Fruit fly (Drosophila melanogaster) whole organism, embryonic: ENCODE data around the gene tai.

Source experiments
- Bdp1 ChIP-seq: fragments of 200-800 bp; sonication (Bioruptor generic); optimal IDR thresholded peaks from 3 replicates; lab custom pipeline; 2016; ENCODE audit warnings: missing biosample characterization, missing genetic modification characterization
- CG10267 ChIP-seq: fragments of 200-800 bp; sonication (Bioruptor generic); optimal IDR thresholded peaks from 2 replicates; lab custom pipeline; 2018; ENCODE audit warnings: missing biosample characterization, mild to moderate bottlenecking, missing genetic modification characterization, moderate library complexity
- CG10431 ChIP-seq: fragments of 200-800 bp; sonication (Bioruptor generic); optimal IDR thresholded peaks from 3 replicates; lab custom pipeline; 2018; ENCODE audit warnings: missing biosample characterization, mild to moderate bottlenecking, missing genetic modification characterization
- CG10654 ChIP-seq: fragments of 200-800 bp; sonication (Bioruptor generic); optimal IDR thresholded peaks from 2 replicates; lab custom pipeline; 2016; ENCODE audit warnings: missing biosample characterization, missing genetic modification characterization
- CG12155 ChIP-seq: fragments of 200-800 bp; sonication (Bioruptor generic); optimal IDR thresholded peaks from 3 replicates; lab custom pipeline; 2016; ENCODE audit warnings: missing biosample characterization, missing genetic modification characterization
- CG12219 ChIP-seq: fragments of 200-800 bp; sonication (Bioruptor generic); optimal IDR thresholded peaks from 3 replicates; lab custom pipeline; 2018; ENCODE audit warnings: missing biosample characterization, mild to moderate bottlenecking, missing genetic modification characterization
- CG13287 ChIP-seq: fragments of 200-800 bp; sonication (Bioruptor generic); IDR thresholded peaks from 2 replicates; pipeline ENCODE4 v1.3.6; 2022; ENCODE audit warnings: missing biosample characterization, missing genetic modification characterization; ENCODE audit not compliant: partially characterized antibody
- CG13894 ChIP-seq: fragments of 200-800 bp; sonication (Bioruptor generic); optimal IDR thresholded peaks from 3 replicates; lab custom pipeline; 2018; ENCODE audit warnings: missing biosample characterization, mild to moderate bottlenecking, missing genetic modification characterization, moderate library complexity
- CG14441 ChIP-seq: fragments of 200-800 bp; sonication (Bioruptor generic); IDR thresholded peaks from 2 replicates; pipeline ENCODE4 v1.3.6; 2022; ENCODE audit warnings: missing biosample characterization, missing genetic modification characterization
- CG1602 ChIP-seq: fragments of 200-800 bp; sonication (Bioruptor generic); optimal IDR thresholded peaks from 3 replicates; lab custom pipeline; 2016; ENCODE audit warnings: missing biosample characterization, missing genetic modification characterization
- CG16815 ChIP-seq: fragments of 200-800 bp; sonication (Bioruptor generic); optimal IDR thresholded peaks from 3 replicates; lab custom pipeline; 2017; ENCODE audit warnings: missing biosample characterization, mild to moderate bottlenecking, missing genetic modification characterization
- CG17359 ChIP-seq: fragments of 200-800 bp; sonication (Bioruptor generic); optimal IDR thresholded peaks from 3 replicates; lab custom pipeline; 2018; ENCODE audit warnings: missing biosample characterization, mild to moderate bottlenecking, missing genetic modification characterization, moderate library complexity
- CG17912 ChIP-seq: fragments of 200-800 bp; sonication (Bioruptor generic); optimal IDR thresholded peaks from 2 replicates; lab custom pipeline; 2018; ENCODE audit warnings: missing biosample characterization, mild to moderate bottlenecking, missing genetic modification characterization
- CG2120 ChIP-seq: fragments of 200-800 bp; sonication (Bioruptor generic); optimal IDR thresholded peaks from 3 replicates; lab custom pipeline; 2016; ENCODE audit warnings: missing biosample characterization, missing genetic modification characterization
- CG3065 ChIP-seq: fragments of 200-800 bp; sonication (Bioruptor generic); optimal IDR thresholded peaks from 2 replicates; lab custom pipeline; 2016; ENCODE audit warnings: missing biosample characterization, missing genetic modification characterization
- CG31365 ChIP-seq: fragments of 200-800 bp; sonication (Bioruptor generic); optimal IDR thresholded peaks from 2 replicates; lab custom pipeline; 2018; ENCODE audit warnings: missing biosample characterization, mild to moderate bottlenecking, missing genetic modification characterization
- CG3847 ChIP-seq: fragments of 200-800 bp; sonication (Bioruptor generic); IDR thresholded peaks from 2 replicates; pipeline ENCODE4 v1.3.6; 2022; ENCODE audit warnings: missing biosample characterization, missing genetic modification characterization
- CG3995 ChIP-seq: fragments of 200-800 bp; sonication (Bioruptor generic); optimal IDR thresholded peaks from 3 replicates; lab custom pipeline; 2016; ENCODE audit warnings: missing biosample characterization, missing genetic modification characterization
- CG4404 ChIP-seq: fragments of 200-800 bp; sonication (Bioruptor generic); IDR thresholded peaks from 2 replicates; pipeline ENCODE4 v1.3.6; 2022; ENCODE audit warnings: missing biosample characterization, missing genetic modification characterization
- CG6254 ChIP-seq: fragments of 200-800 bp; sonication (Bioruptor generic); optimal IDR thresholded peaks from 3 replicates; lab custom pipeline; 2017; ENCODE audit warnings: mild to moderate bottlenecking, missing biosample characterization, missing genetic modification reagents, missing genetic modification characterization
- CG7372 ChIP-seq: fragments of 200-800 bp; sonication (Bioruptor generic); IDR thresholded peaks from 2 replicates; pipeline ENCODE4 v1.3.6; 2022; ENCODE audit warnings: missing biosample characterization, missing genetic modification characterization
- CG7963 ChIP-seq: fragments of 200-800 bp; sonication (Bioruptor generic); IDR thresholded peaks from 3 replicates; pipeline ENCODE4 v1.3.6; 2022; ENCODE audit warnings: missing biosample characterization, missing genetic modification characterization; ENCODE audit not compliant: partially characterized antibody
- CG9727 ChIP-seq: fragments of 200-800 bp; sonication (Bioruptor generic); optimal IDR thresholded peaks from 3 replicates; lab custom pipeline; 2017; ENCODE audit warnings: missing biosample characterization, mild to moderate bottlenecking, missing genetic modification characterization
- Dad ChIP-seq: fragments of 200-800 bp; sonication (Bioruptor generic); optimal IDR thresholded peaks from 3 replicates; lab custom pipeline; 2016; ENCODE audit warnings: missing biosample characterization, missing genetic modification characterization
- ERR ChIP-seq: fragments of 200-800 bp; sonication (Bioruptor generic); optimal IDR thresholded peaks from 2 replicates; lab custom pipeline; 2016; ENCODE audit warnings: missing biosample characterization, missing genetic modification characterization
- Ets65A ChIP-seq: fragments of 200-800 bp; sonication (Bioruptor generic); peaks from one replicate; lab custom pipeline; 2016; ENCODE audit warnings: missing biosample characterization, missing genetic modification characterization
- H2.0 ChIP-seq: fragments of 200-800 bp; sonication (Bioruptor generic); IDR thresholded peaks from 2 replicates; pipeline ENCODE4 v1.3.6; 2022; ENCODE audit warnings: missing biosample characterization, missing genetic modification characterization
- HLH4C ChIP-seq: fragments of 200-800 bp; sonication (Bioruptor generic); IDR thresholded peaks from 3 replicates; pipeline ENCODE4 v1.3.6; 2022; ENCODE audit warnings: missing biosample characterization, missing genetic modification characterization; ENCODE audit not compliant: partially characterized antibody
- Hr3 ChIP-seq: fragments of 200-800 bp; sonication (Bioruptor generic); optimal IDR thresholded peaks from 3 replicates; lab custom pipeline; 2016; ENCODE audit warnings: missing biosample characterization, missing genetic modification characterization
- Lhr ChIP-seq: fragments of 200-800 bp; sonication (Bioruptor generic); optimal IDR thresholded peaks from 3 replicates; lab custom pipeline; 2017; ENCODE audit warnings: mild to moderate bottlenecking, missing biosample characterization, missing genetic modification reagents, missing genetic modification characterization
- MESR4 ChIP-seq: fragments of 200-800 bp; sonication (Bioruptor generic); optimal IDR thresholded peaks from 2 replicates; lab custom pipeline; 2018; ENCODE audit warnings: missing biosample characterization, mild to moderate bottlenecking, missing genetic modification characterization, moderate library complexity
- NFAT ChIP-seq: fragments of 200-800 bp; sonication (Bioruptor generic); IDR thresholded peaks from 2 replicates; pipeline ENCODE4 v1.3.6; 2022; ENCODE audit warnings: missing biosample characterization, missing genetic modification characterization
- Taf1 ChIP-seq: fragments of 200-800 bp; sonication (Bioruptor generic); IDR thresholded peaks from 2 replicates; pipeline ENCODE4 v1.3.6; 2022; ENCODE audit warnings: missing biosample characterization, missing genetic modification characterization
- Tbp ChIP-seq: fragments of >200 bp; optimal IDR thresholded peaks from 2 replicates; lab custom pipeline; 2018; ENCODE audit warnings: missing biosample characterization, missing genetic modification characterization
- bbx ChIP-seq: fragments of 200-800 bp; sonication (Bioruptor generic); IDR thresholded peaks from 2 replicates; pipeline ENCODE4 v1.3.6; 2022; ENCODE audit warnings: missing biosample characterization, missing genetic modification characterization; ENCODE audit not compliant: partially characterized antibody
- cas ChIP-seq: fragments of 200-800 bp; sonication (Bioruptor generic); IDR thresholded peaks from 2 replicates; pipeline ENCODE4 v1.3.6; 2022; ENCODE audit warnings: missing biosample characterization, missing genetic modification characterization
- chm ChIP-seq: fragments of 200-800 bp; sonication (Bioruptor generic); IDR thresholded peaks from 2 replicates; pipeline ENCODE4 v1.3.6; 2022; ENCODE audit warnings: missing biosample characterization, missing genetic modification characterization
- da ChIP-seq: fragments of 200-800 bp; sonication (Bioruptor generic); optimal IDR thresholded peaks from 2 replicates; lab custom pipeline; 2016; ENCODE audit warnings: missing biosample characterization, missing genetic modification characterization
- emc ChIP-seq: fragments of 200-800 bp; sonication (Bioruptor generic); optimal IDR thresholded peaks from 2 replicates; lab custom pipeline; 2016; ENCODE audit warnings: missing biosample characterization, missing genetic modification characterization
- esg ChIP-seq: fragments of 200-800 bp; sonication (Bioruptor generic); conservative IDR thresholded peaks from 2 replicates; pipeline ENCODE4 v1.3.6; 2022; ENCODE audit warnings: missing biosample characterization, missing genetic modification characterization
- gro ChIP-seq: fragments of 200-800 bp; sonication (Bioruptor generic); optimal IDR thresholded peaks from 2 replicates; lab custom pipeline; 2016; ENCODE audit warnings: missing biosample characterization, missing genetic modification characterization
- inv ChIP-seq: fragments of 200-800 bp; sonication (Bioruptor generic); IDR thresholded peaks from 2 replicates; pipeline ENCODE4 v1.3.6; 2022; ENCODE audit warnings: missing biosample characterization, missing genetic modification characterization; ENCODE audit not compliant: partially characterized antibody
- kay ChIP-seq: fragments of 200-800 bp; sonication (Bioruptor generic); optimal IDR thresholded peaks from 2 replicates; lab custom pipeline; 2016; ENCODE audit warnings: missing biosample characterization, missing genetic modification characterization
- lilli ChIP-seq: fragments of 200-800 bp; sonication (Bioruptor generic); optimal IDR thresholded peaks from 3 replicates; lab custom pipeline; 2016; ENCODE audit warnings: missing biosample characterization, missing genetic modification characterization
- lmd ChIP-seq: fragments of 200-800 bp; sonication (Bioruptor generic); IDR thresholded peaks from 2 replicates; pipeline ENCODE4 v1.3.6; 2022; ENCODE audit warnings: missing biosample characterization, missing genetic modification characterization
- psq ChIP-seq: fragments of 200-800 bp; sonication (Bioruptor generic); optimal IDR thresholded peaks from 2 replicates; lab custom pipeline; 2017; ENCODE audit warnings: missing biosample characterization, missing genetic modification characterization
- scrt ChIP-seq: fragments of 200-800 bp; sonication (Bioruptor generic); optimal IDR thresholded peaks from 2 replicates; lab custom pipeline; 2018; ENCODE audit warnings: missing biosample characterization, mild to moderate bottlenecking, missing genetic modification characterization, moderate library complexity
- seq ChIP-seq: fragments of 200-800 bp; sonication (Bioruptor generic); IDR thresholded peaks from 2 replicates; pipeline ENCODE4 v1.3.6; 2022; ENCODE audit warnings: missing biosample characterization, missing genetic modification characterization
- slou ChIP-seq: fragments of 200-800 bp; sonication (Bioruptor generic); optimal IDR thresholded peaks from 3 replicates; lab custom pipeline; 2016; ENCODE audit warnings: missing biosample characterization, missing genetic modification characterization
- stwl ChIP-seq: fragments of 200-800 bp; sonication (Bioruptor generic); optimal IDR thresholded peaks from 3 replicates; lab custom pipeline; 2018; ENCODE audit warnings: missing biosample characterization, mild to moderate bottlenecking, missing genetic modification characterization, moderate library complexity

tai gene

DNA sequence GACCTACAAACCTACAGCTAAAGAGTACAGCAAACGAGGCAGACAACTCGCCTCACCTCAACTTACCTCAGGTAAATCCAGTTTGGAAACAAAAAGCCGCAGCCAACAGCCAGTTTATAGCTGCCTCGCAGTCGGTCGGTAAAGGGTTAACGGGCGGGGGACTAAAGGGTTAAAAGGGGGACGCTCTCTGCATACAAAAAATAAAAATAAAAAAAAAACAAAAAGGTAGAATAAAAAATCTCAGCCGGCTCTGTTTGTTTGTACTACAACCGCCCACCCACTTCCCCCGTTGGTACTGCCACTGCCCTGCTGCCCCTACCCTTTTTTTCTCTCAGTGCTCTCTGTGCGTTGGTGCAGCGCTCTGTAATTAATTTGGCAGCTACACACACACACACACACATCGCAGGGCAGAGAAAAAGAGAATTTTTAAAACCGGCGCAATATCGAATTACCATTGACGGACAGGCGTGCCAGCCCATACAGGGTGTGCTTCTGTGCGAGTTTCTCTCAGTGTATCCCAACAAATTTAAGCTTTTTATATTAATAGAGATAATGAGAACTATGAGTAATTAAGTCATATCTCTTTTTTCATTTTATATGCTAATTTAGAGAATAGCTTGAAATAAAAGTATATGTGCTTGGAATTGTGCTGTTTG is 57.9 kb downstream of the tai start (continued):
- TF ChIP-seq CG31365 (tag; lab: Kevin White, UChicago) (no peak), CG17912 (GFP tag; lab: Kevin White, UChicago) (no peak), CG1602 (GFP tag; lab: Kevin White, UChicago) (no peak), CG2120 (GFP tag; lab: Kevin White, UChicago) (peak; percentile 29), CG7372 (peak; percentile 45; the same call in 1 of the 2 replicates), CG13894 (tag; lab: Kevin White, UChicago) (no peak), CG3847 (GFP tag; lab: Robert Waterston, UW) (0 out of 2 replicates have a peak, but pooled peaks have one; percentile 30), CG17359 (tag; lab: Kevin White, UChicago) (no peak), CG4404 (0 out of 2 replicates have a peak, but pooled peaks have one; percentile 28), da (GFP tag; lab: Kevin White, UChicago) (no peak), CG13287 (GFP tag; lab: Robert Waterston, UW) (no peak), bbx (no peak), Hr3 (GFP tag; lab: Kevin White, UChicago) (no peak), MESR4 (no peak), scrt (GFP tag; lab: Kevin White, UChicago) (no peak), inv (GFP tag; lab: Robert Waterston, UW) (no peak), cas (GFP tag; lab: Robert Waterston, UW) (no peak), lilli (GFP tag; lab: Kevin White, UChicago) (peak; percentile 0), CG3065 (GFP tag; lab: Kevin White, UChicago) (no peak), CG7963 (GFP tag; lab: Robert Waterston, UW) (no peak), Ets65A (no peak), CG9727 (GFP tag; lab: Kevin White, UChicago) (peak; percentile 25), CG14441 (GFP tag; lab: Robert Waterston, UW) (peak; percentile 76), Tbp (GFP tag; lab: Kevin White, UChicago) (no peak), chm (peak; percentile 82; the same call in 1 of the 2 replicates), gro (GFP tag; lab: Kevin White, UChicago) (no peak), CG12155 (GFP tag; lab: Kevin White, UChicago) (peak; percentile 4), CG6254 (GFP tag; lab: Kevin White, UChicago) (no peak), seq (GFP tag; lab: Robert Waterston, UW) (peak; percentile 70; the same call in 1 of the 2 replicates), HLH4C (GFP tag; lab: Robert Waterston, UW) (no peak), Bdp1 (GFP tag; lab: Kevin White, UChicago) (no peak), slou (GFP tag; lab: Kevin White, UChicago) (no peak), ERR (GFP tag; lab: Kevin White, UChicago) (no peak), esg (GFP tag; lab: Robert Waterston, UW) (peak; percentile 77), Dad (no peak), psq (GFP tag; lab: Kevin White, UChicago) (no peak), CG10267 (no peak), emc (GFP tag; lab: Kevin White, UChicago) (no peak), NFAT (GFP tag; lab: Robert Waterston, UW) (peak; percentile 62; the same call in 1 of the 2 replicates), CG10431 (GFP tag; lab: Kevin White, UChicago) (no peak), Lhr (no peak), H2.0 (GFP tag; lab: Robert Waterston, UW) (peak; percentile 67), stwl (tag; lab: Kevin White, UChicago) (no peak), CG16815 (GFP tag; lab: Kevin White, UChicago) (no peak), lmd (peak; percentile 72), CG12219 (GFP tag; lab: Kevin White, UChicago) (no peak), CG3995 (no peak), CG10654 (GFP tag; lab: Kevin White, UChicago) (no peak), Taf1 (GFP tag; lab: Robert Waterston, UW) (peak; percentile 44; the same call in 1 of the 2 replicates), kay (no peak)
